Worm (Caenorhabditis elegans) whole organism, L4 larva: Measurements from ENCODE around the gene prdh-1.

Experiments used
- dve-1 ChIP-seq: sonication (generic microtip); optimal IDR thresholded peaks from 2 replicates; lab custom pipeline; 2017; ENCODE audit warnings: antibody characterized with exemption, mild to moderate bottlenecking, missing genetic modification characterization, missing compliant biosample characterization; ENCODE audit not compliant: insufficient read depth
- fkh-10 ChIP-seq: fragments of 150-350 bp; optimal IDR thresholded peaks from 2 replicates; lab custom pipeline; 2014; ENCODE audit warnings: missing biosample characterization, missing genetic modification reagents, missing genetic modification characterization
- lir-3 ChIP-seq: sonication (generic microtip); optimal IDR thresholded peaks from 2 replicates; lab custom pipeline; 2016; ENCODE audit warnings: mild to moderate bottlenecking, missing genetic modification characterization, missing compliant biosample characterization
- unc-62 ChIP-seq, 3 experiments: fragments of 150-350 bp in 1 of 3; sonication (generic microtip); optimal IDR thresholded peaks in 2 of 3; peaks in 1 of 3; 1 replicate in 1 of 3; 2 replicates in 2 of 3; lab custom pipeline; 2014 to 2017; ENCODE audit warnings: missing biosample characterization in 3 of 3, missing genetic modification characterization in 3 of 3, missing genetic modification reagents in 3 of 3, missing genotype in 1 of 3

DNA sequence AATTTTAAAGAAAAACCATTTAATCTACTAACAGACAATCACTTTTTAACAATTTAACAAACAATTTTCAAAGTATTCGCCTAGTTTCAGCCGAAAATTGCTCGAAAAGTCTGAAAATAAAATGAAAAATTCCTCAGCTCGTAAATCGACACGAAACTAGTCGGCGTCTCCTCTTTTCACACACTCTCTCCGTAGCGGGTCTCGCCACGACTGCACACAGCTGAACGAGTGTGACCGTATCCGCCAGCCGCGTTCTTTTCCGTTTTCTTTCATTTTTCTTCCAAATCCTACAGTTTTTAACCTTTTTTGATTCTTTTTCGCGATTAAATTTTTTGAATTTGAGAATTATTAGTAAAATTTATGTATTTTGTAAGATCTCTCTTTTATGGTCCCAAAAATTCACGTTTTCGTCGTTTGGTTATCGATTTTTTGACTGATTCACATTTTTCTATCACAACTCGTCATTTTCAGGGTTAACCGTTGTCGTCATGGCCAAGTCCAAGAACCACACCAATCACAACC, 5.4 kb upstream of the prdh-1 start, which contains the start of gene rpl-29:
- TF ChIP-seq lir-3 (tag; lab: Kevin White, UChicago) (no peak), unc-62 (GFP tag; optimal IDR thresholded peaks at IDR 0.05 in 1 of 2; lab: Kevin White, UChicago) (no peak), unc-62 (tag; optimal IDR thresholded peaks at IDR 0.05; lab: Kevin White, UChicago) (no peak), dve-1 (tag; lab: Kevin White, UChicago) (peak; percentile 90), fkh-10 (GFP tag; lab: Kevin White, UChicago) (peak; percentile 72)
